Worm (Caenorhabditis elegans): ENCODE results near the gene ttr-9.

DNA sequence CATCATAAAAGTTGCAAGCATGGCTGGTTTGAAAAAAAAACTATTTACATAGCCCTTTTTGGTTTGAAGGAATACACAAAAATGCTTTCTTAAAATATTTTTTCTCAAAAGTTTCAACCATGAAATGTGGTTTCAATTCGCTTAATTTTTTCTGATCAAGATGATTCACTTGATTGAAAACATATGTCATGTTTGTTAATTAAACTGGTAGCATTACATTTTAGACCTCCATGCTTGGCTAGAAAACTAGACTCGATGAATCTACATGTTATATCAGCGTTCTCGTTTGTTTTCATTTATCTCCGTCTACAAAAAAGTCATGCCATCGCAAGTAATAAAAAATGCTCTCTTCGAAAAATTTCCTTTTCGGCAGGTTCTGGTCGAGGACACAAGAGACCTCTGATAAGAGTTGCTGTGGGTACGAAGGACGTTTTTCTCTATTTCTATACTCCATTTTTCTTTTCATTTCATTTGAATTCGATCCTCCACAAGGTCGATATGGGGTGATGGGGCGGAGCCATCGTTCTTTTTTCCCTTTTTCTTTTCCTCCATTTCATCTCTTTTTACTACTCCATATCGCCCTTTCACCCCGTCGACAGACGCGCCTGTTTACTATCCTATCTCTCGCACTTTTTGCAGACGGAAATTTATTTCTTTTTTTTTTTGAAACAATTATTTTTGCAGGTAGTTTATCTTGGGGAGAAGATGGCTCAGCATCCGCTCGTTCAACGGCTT lies 19.7 kb upstream of the ttr-9 start, which contains the start of gene elo-1:
- peak; percentile 53 for TF ChIP-seq nhr-77 (tag; optimal IDR thresholded peaks at IDR 0.05)
- TF ChIP-seq nhr-237 (tag; optimal IDR thresholded peaks at IDR 0.05): no peak
- TF ChIP-seq php-3 (GFP tag; IDR thresholded peaks at IDR 0.05): peak; percentile 77; the same call in 1 of the 2 replicates
- TF ChIP-seq nhr-76 (tag; optimal IDR thresholded peaks at IDR 0.05): no peak
- TF ChIP-seq unc-130 (GFP tag; optimal IDR thresholded peaks at IDR 0.05): no peak
- no peak for TF ChIP-seq mxl-2 (GFP tag; conservative IDR thresholded peaks at IDR 0.05)
- no peak for TF ChIP-seq ztf-11 (tag; optimal IDR thresholded peaks at IDR 0.05)
- no peak for TF ChIP-seq attf-4 (tag; optimal IDR thresholded peaks at IDR 0.05)
- no peak for TF ChIP-seq ctbp-1 (GFP tag; IDR thresholded peaks at IDR 0.05)
- TF ChIP-seq aha-1 (tag): no peak

Data from whole organism, L4 larva.